Fruit fly (Drosophila melanogaster) whole organism, embryonic: ENCODE measurements around the gene Fas2.

Experiments used
- ATbp ChIP-seq: fragments of 200-800 bp; sonication (Bioruptor generic); optimal IDR thresholded peaks from 2 replicates; lab custom pipeline; 2017; ENCODE audit warnings: missing biosample characterization, mild to moderate bottlenecking, missing genetic modification characterization, missing genetic modification reagents
- BtbVII ChIP-seq: fragments of 200-800 bp; sonication (Bioruptor generic); optimal IDR thresholded peaks from 3 replicates; lab custom pipeline; 2017; ENCODE audit warnings: missing biosample characterization, mild to moderate bottlenecking, missing genetic modification characterization
- CG10654 ChIP-seq: fragments of 200-800 bp; sonication (Bioruptor generic); optimal IDR thresholded peaks from 2 replicates; lab custom pipeline; 2016; ENCODE audit warnings: missing biosample characterization, missing genetic modification characterization
- CG12299 ChIP-seq: fragments of 200-800 bp; sonication (Bioruptor generic); optimal IDR thresholded peaks from 2 replicates; lab custom pipeline; 2018; ENCODE audit warnings: missing biosample characterization, mild to moderate bottlenecking, missing genetic modification characterization
- CG1233 ChIP-seq: fragments of 200-800 bp; sonication (Bioruptor generic); optimal IDR thresholded peaks from 4 replicates; lab custom pipeline; 2018; ENCODE audit warnings: missing biosample characterization, mild to moderate bottlenecking, missing genetic modification characterization
- CG13296 ChIP-seq: fragments of 200-800 bp; sonication (Bioruptor generic); optimal IDR thresholded peaks from 3 replicates; lab custom pipeline; 2018; ENCODE audit warnings: missing biosample characterization, mild to moderate bottlenecking, missing genetic modification characterization
- CG1529 ChIP-seq: fragments of 200-800 bp; sonication (Bioruptor generic); optimal IDR thresholded peaks from 3 replicates; lab custom pipeline; 2018; ENCODE audit warnings: missing biosample characterization, missing genetic modification characterization
- CG1603 ChIP-seq: fragments of 200-800 bp; sonication (Bioruptor generic); optimal IDR thresholded peaks from 2 replicates; lab custom pipeline; 2019; ENCODE audit warnings: missing biosample characterization, mild to moderate bottlenecking, missing genetic modification characterization, moderate library complexity
- CG17359 ChIP-seq: fragments of 200-800 bp; sonication (Bioruptor generic); optimal IDR thresholded peaks from 3 replicates; lab custom pipeline; 2018; ENCODE audit warnings: missing biosample characterization, mild to moderate bottlenecking, missing genetic modification characterization, moderate library complexity
- CG17568 ChIP-seq: fragments of 200-800 bp; sonication (Bioruptor generic); optimal IDR thresholded peaks from 2 replicates; lab custom pipeline; 2018; ENCODE audit warnings: missing biosample characterization, mild to moderate bottlenecking, missing genetic modification characterization, moderate library complexity
- CG18599 ChIP-seq: fragments of 200-800 bp; sonication (Bioruptor generic); optimal IDR thresholded peaks from 3 replicates; lab custom pipeline; 2017; ENCODE audit warnings: missing biosample characterization, missing genetic modification characterization, mild to moderate bottlenecking, moderate library complexity, missing genetic modification reagents
- CG31365 ChIP-seq: fragments of 200-800 bp; sonication (Bioruptor generic); optimal IDR thresholded peaks from 2 replicates; lab custom pipeline; 2018; ENCODE audit warnings: missing biosample characterization, mild to moderate bottlenecking, missing genetic modification characterization
- CG31441 ChIP-seq: fragments of 200-800 bp; sonication (Bioruptor generic); IDR thresholded peaks from 2 replicates; pipeline ENCODE4 v1.3.6; 2022; ENCODE audit warnings: missing biosample characterization, missing genetic modification characterization
- CG33557 ChIP-seq: fragments of 200-800 bp; sonication (Bioruptor generic); optimal IDR thresholded peaks from 2 replicates; lab custom pipeline; 2019; ENCODE audit warnings: missing biosample characterization, mild to moderate bottlenecking, missing genetic modification characterization, moderate library complexity
- CG4328 ChIP-seq: fragments of 200-800 bp; sonication (Bioruptor generic); optimal IDR thresholded peaks from 3 replicates; lab custom pipeline; 2017; ENCODE audit warnings: missing biosample characterization, missing genetic modification reagents, missing genetic modification characterization
- CG4360 ChIP-seq: fragments of 200-800 bp; sonication (Bioruptor generic); IDR thresholded peaks from 2 replicates; pipeline ENCODE4 v1.3.6; 2022; ENCODE audit warnings: missing biosample characterization, missing genetic modification characterization
- CG6689 ChIP-seq: fragments of 200-800 bp; sonication (Bioruptor generic); IDR thresholded peaks from 2 replicates; pipeline ENCODE4 v1.3.6; 2022; ENCODE audit warnings: missing biosample characterization, missing genetic modification characterization
- Dbx ChIP-seq: fragments of 200-800 bp; sonication (Bioruptor generic); IDR thresholded peaks from 3 replicates; pipeline ENCODE4 v1.3.6; 2022; ENCODE audit warnings: missing biosample characterization, missing genetic modification characterization
- E2f1 ChIP-seq: fragments of 200-800 bp; sonication (Bioruptor generic); IDR thresholded peaks from 2 replicates; pipeline ENCODE4 v1.3.6; 2022; ENCODE audit warnings: missing biosample characterization, missing genetic modification characterization
- Fer1 ChIP-seq: fragments of 200-800 bp; sonication (Bioruptor generic); optimal IDR thresholded peaks from 2 replicates; lab custom pipeline; 2017; ENCODE audit warnings: missing biosample characterization, mild to moderate bottlenecking, missing genetic modification characterization
- H2.0 ChIP-seq: fragments of 200-800 bp; sonication (Bioruptor generic); IDR thresholded peaks from 2 replicates; pipeline ENCODE4 v1.3.6; 2022; ENCODE audit warnings: missing biosample characterization, missing genetic modification characterization
- HHEX ChIP-seq: fragments of 200-800 bp; sonication (Bioruptor generic); optimal IDR thresholded peaks from 3 replicates; lab custom pipeline; 2017; ENCODE audit warnings: missing biosample characterization, mild to moderate bottlenecking, missing genetic modification characterization, missing genetic modification reagents
- Kr ChIP-seq: fragments of 200-800 bp; sonication (Bioruptor generic); optimal IDR thresholded peaks from 2 replicates; lab custom pipeline; 2017; ENCODE audit warnings: missing biosample characterization, mild to moderate bottlenecking, missing genetic modification characterization
- Lhr ChIP-seq: fragments of 200-800 bp; sonication (Bioruptor generic); optimal IDR thresholded peaks from 3 replicates; lab custom pipeline; 2017; ENCODE audit warnings: mild to moderate bottlenecking, missing biosample characterization, missing genetic modification reagents, missing genetic modification characterization
- MTF-1 ChIP-seq: fragments of 200-800 bp; sonication (Bioruptor generic); optimal IDR thresholded peaks from 2 replicates; lab custom pipeline; 2018; ENCODE audit warnings: missing biosample characterization, mild to moderate bottlenecking, missing genetic modification characterization, borderline replicate concordance
- NC2α ChIP-seq: fragments of 200-800 bp; sonication (Bioruptor generic); optimal IDR thresholded peaks from 2 replicates; lab custom pipeline; 2016; ENCODE audit warnings: missing biosample characterization, missing genetic modification characterization
- Pdp1 ChIP-seq, 2 experiments: fragments of 200-800 bp; sonication (Bioruptor generic); optimal IDR thresholded peaks; 3 replicates each; lab custom pipeline; 2016; ENCODE audit warnings: missing biosample characterization in 2 of 2, missing genetic modification characterization in 2 of 2, mild to moderate bottlenecking in 1 of 2, moderate library complexity in 1 of 2
- Ptx1 ChIP-seq: fragments of 200-800 bp; sonication (Bioruptor generic); IDR thresholded peaks from 2 replicates; pipeline ENCODE4 v1.3.6; 2022; ENCODE audit warnings: missing biosample characterization, missing genetic modification characterization
- Sry-β ChIP-seq: fragments of 200-800 bp; sonication (Bioruptor generic); optimal IDR thresholded peaks from 2 replicates; lab custom pipeline; 2018; ENCODE audit warnings: missing biosample characterization, mild to moderate bottlenecking, missing genetic modification characterization, moderate library complexity
- bcd ChIP-seq: fragments of 200-800 bp; sonication (Bioruptor generic); optimal IDR thresholded peaks from 2 replicates; lab custom pipeline; 2017; ENCODE audit warnings: missing biosample characterization, mild to moderate bottlenecking, missing genetic modification characterization
- cg ChIP-seq: fragments of 200-800 bp; sonication (Bioruptor generic); optimal IDR thresholded peaks from 3 replicates; lab custom pipeline; 2019; ENCODE audit warnings: missing biosample characterization, mild to moderate bottlenecking, missing genetic modification characterization, moderate library complexity
- chif ChIP-seq, 2 experiments: fragments of 200-800 bp; sonication (Bioruptor generic); optimal IDR thresholded peaks; 3 replicates each; lab custom pipeline; 2016; ENCODE audit warnings: missing biosample characterization in 2 of 2, missing genetic modification characterization in 2 of 2
- chm ChIP-seq: fragments of 200-800 bp; sonication (Bioruptor generic); IDR thresholded peaks from 2 replicates; pipeline ENCODE4 v1.3.6; 2022; ENCODE audit warnings: missing biosample characterization, missing genetic modification characterization
- disco-r ChIP-seq: fragments of 200-800 bp; sonication (Bioruptor generic); optimal IDR thresholded peaks from 2 replicates; lab custom pipeline; 2016; ENCODE audit warnings: missing biosample characterization, missing genetic modification characterization
- ewg ChIP-seq: fragments of 200-800 bp; sonication (Bioruptor generic); optimal IDR thresholded peaks from 3 replicates; lab custom pipeline; 2017; ENCODE audit warnings: mild to moderate bottlenecking, missing biosample characterization, missing genetic modification reagents, missing genetic modification characterization
- gfzf ChIP-seq: fragments of 200-800 bp; sonication (Bioruptor generic); optimal IDR thresholded peaks from 2 replicates; lab custom pipeline; 2016; ENCODE audit warnings: missing biosample characterization, mild to moderate bottlenecking, missing genetic modification characterization, moderate library complexity
- gro ChIP-seq: fragments of 200-800 bp; sonication (Bioruptor generic); optimal IDR thresholded peaks from 2 replicates; lab custom pipeline; 2016; ENCODE audit warnings: missing biosample characterization, missing genetic modification characterization
- insv ChIP-seq, 2 experiments: fragments of 200-800 bp; sonication (Bioruptor generic); optimal IDR thresholded peaks; 3 replicates each; lab custom pipeline; 2016 to 2018; ENCODE audit warnings: missing biosample characterization in 2 of 2, missing genetic modification characterization in 2 of 2
- maf-S ChIP-seq: fragments of 200-800 bp; sonication (Bioruptor generic); optimal IDR thresholded peaks from 2 replicates; lab custom pipeline; 2016; ENCODE audit warnings: missing biosample characterization, missing genetic modification characterization
- nerfin-1 ChIP-seq: fragments of 200-800 bp; sonication (Bioruptor generic); optimal IDR thresholded peaks from 3 replicates; lab custom pipeline; 2019; ENCODE audit warnings: missing biosample characterization, mild to moderate bottlenecking, missing genetic modification characterization, moderate library complexity
- nerfin-2 ChIP-seq: fragments of 200-800 bp; sonication (Bioruptor generic); IDR thresholded peaks from 2 replicates; pipeline ENCODE4 v1.3.6; 2022; ENCODE audit warnings: missing biosample characterization, missing genetic modification characterization; ENCODE audit not compliant: partially characterized antibody
- odd ChIP-seq: fragments of 200-800 bp; sonication (Bioruptor generic); optimal IDR thresholded peaks from 2 replicates; lab custom pipeline; 2017; ENCODE audit warnings: missing biosample characterization, mild to moderate bottlenecking, missing genetic modification characterization
- otp ChIP-seq: fragments of 200-800 bp; sonication (Bioruptor generic); IDR thresholded peaks from 3 replicates; pipeline ENCODE4, ENCODE4 v1.3.6; 2022; ENCODE audit warnings: missing biosample characterization, missing genetic modification characterization
- pan ChIP-seq, 4 experiments: fragments of >200 bp in 3 of 4; fragments of 200-800 bp in 1 of 4; sonication (Bioruptor generic) in 1 of 4; optimal IDR thresholded peaks in 3 of 4; IDR thresholded peaks in 1 of 4; 2 replicates each; pipeline versions ENCODE4 v1.3.6 to Lab custom; 2017 to 2022; ENCODE audit warnings: missing biosample characterization in 2 of 4, missing genetic modification characterization in 2 of 4, mixed read lengths in 1 of 4
- salm ChIP-seq: fragments of 200-800 bp; sonication (Bioruptor generic); optimal IDR thresholded peaks from 2 replicates; lab custom pipeline; 2018; ENCODE audit warnings: missing biosample characterization, mild to moderate bottlenecking, missing genetic modification characterization
- sim ChIP-seq: fragments of 200-800 bp; sonication (Bioruptor generic); IDR thresholded peaks from 2 replicates; pipeline ENCODE4 v1.3.6; 2022; ENCODE audit warnings: missing biosample characterization, missing genetic modification characterization
- stwl ChIP-seq: fragments of 200-800 bp; sonication (Bioruptor generic); optimal IDR thresholded peaks from 3 replicates; lab custom pipeline; 2018; ENCODE audit warnings: missing biosample characterization, mild to moderate bottlenecking, missing genetic modification characterization, moderate library complexity
- zfh1 ChIP-seq: fragments of 200-800 bp; sonication (Bioruptor generic); IDR thresholded peaks from 3 replicates; pipeline ENCODE4 v1.3.6; 2022; ENCODE audit warnings: missing biosample characterization, missing genetic modification characterization

Gene Fas2

DNA sequence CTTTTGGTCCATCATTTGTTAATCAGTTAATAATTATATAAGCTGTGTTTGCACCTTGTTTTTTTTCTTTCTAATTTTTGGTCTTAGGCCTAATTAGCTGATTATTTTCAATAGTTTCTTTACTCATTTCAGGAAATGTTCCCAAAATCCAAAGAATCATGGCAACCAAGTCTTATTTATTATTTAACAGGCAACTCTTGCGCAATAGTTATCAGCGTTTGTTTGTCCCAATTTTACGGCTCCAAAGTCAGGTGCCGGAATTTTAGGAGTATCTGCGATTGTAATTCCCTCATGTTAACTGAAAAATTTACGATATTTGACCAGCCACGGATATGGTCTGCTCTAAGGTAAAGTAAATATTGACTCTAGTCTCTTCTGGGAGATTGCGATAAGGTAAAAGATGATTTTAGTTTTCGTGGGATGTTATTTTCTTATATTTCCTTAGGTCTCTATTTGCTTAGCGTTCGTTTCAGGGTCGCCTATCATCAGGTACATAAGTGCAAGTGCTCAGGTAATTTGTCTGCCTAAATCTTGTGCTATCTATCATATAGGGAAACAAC, 3.6 kb downstream of the Fas2 start (continued):
- TF ChIP-seq Pdp1 (GFP tag; optimal IDR thresholded peaks at IDR 0.05; lab: Kevin White, UChicago) (peak; percentile 10 to 90), NC2α (peak; percentile 9), CG33557 (GFP tag; lab: Kevin White, UChicago) (peak; percentile 52), H2.0 (no peak), CG4328 (GFP tag; lab: Kevin White, UChicago) (peak; percentile 61), CG1529 (GFP tag; lab: Kevin White, UChicago) (peak; percentile 32), insv (GFP tag; optimal IDR thresholded peaks at IDR 0.05; lab: Kevin White, UChicago) (no peak), nerfin-2 (no peak), MTF-1 (GFP tag; lab: Kevin White, UChicago) (peak; percentile 72), gro (GFP tag; lab: Kevin White, UChicago) (peak; percentile 48), odd (GFP tag; lab: Kevin White, UChicago) (peak; percentile 59), stwl (tag; lab: Kevin White, UChicago) (peak; percentile 8), CG1233 (GFP tag; lab: Kevin White, UChicago) (peak; percentile 71), otp (GFP tag; lab: Robert Waterston, UW) (0 out of 3 replicates have a peak, but pooled peaks have one; percentile 20), CG12299 (tag; lab: Kevin White, UChicago) (peak; percentile 53), salm (tag; lab: Kevin White, UChicago) (peak; percentile 40), Fer1 (GFP tag; lab: Kevin White, UChicago) (peak; percentile 77), CG31365 (peak; percentile 38), Ptx1 (no peak), CG10654 (GFP tag; lab: Kevin White, UChicago) (no peak), chm (GFP tag; lab: Robert Waterston, UW) (0 out of 2 replicates have a peak, but pooled peaks have one; percentile 8), CG4360 (GFP tag; lab: Robert Waterston, UW) (no peak), pan (optimal IDR thresholded peaks at IDR 0.05; lab: Kevin White, UChicago) (no peak), pan (GFP tag; optimal IDR thresholded peaks at IDR 0.05 in 1 of 2, IDR thresholded peaks at IDR 0.05 in 1 of 2) (no peak), CG31441 (GFP tag; lab: Robert Waterston, UW) (peak; percentile 37; the same call in 1 of the 2 replicates), CG6689 (GFP tag; lab: Robert Waterston, UW) (no peak), CG13296 (GFP tag; lab: Kevin White, UChicago) (peak; percentile 67), bcd (GFP tag; lab: Kevin White, UChicago) (no peak), Lhr (GFP tag; lab: Kevin White, UChicago) (peak; percentile 21), gfzf (GFP tag; lab: Kevin White, UChicago) (no peak), maf-S (GFP tag; lab: Kevin White, UChicago) (peak; percentile 4), Dbx (0 out of 3 replicates have a peak, but pooled peaks have one; percentile 27), E2f1 (GFP tag; lab: Robert Waterston, UW) (no peak), CG1603 (tag; lab: Kevin White, UChicago) (peak; percentile 32), Kr (GFP tag; lab: Kevin White, UChicago) (peak; percentile 30), cg (GFP tag; lab: Kevin White, UChicago) (no peak), ATbp (GFP tag; lab: Kevin White, UChicago) (peak; percentile 75), disco-r (GFP tag; lab: Kevin White, UChicago) (peak; percentile 26), sim (GFP tag; lab: Robert Waterston, UW) (no peak), chif (GFP tag; optimal IDR thresholded peaks at IDR 0.05; lab: Kevin White, UChicago) (no peak), CG18599 (peak; percentile 75), HHEX (GFP tag; lab: Kevin White, UChicago) (peak; percentile 73), zfh1 (GFP tag; lab: Robert Waterston, UW) (0 out of 3 replicates have a peak, but pooled peaks have one; percentile 36), BtbVII (GFP tag; lab: Kevin White, UChicago) (peak; percentile 70), Sry-β (GFP tag; lab: Kevin White, UChicago) (no peak), ewg (GFP tag; lab: Kevin White, UChicago) (no peak), CG17568 (GFP tag; lab: Kevin White, UChicago) (peak; percentile 80), nerfin-1 (peak; percentile 13), CG17359 (peak; percentile 51)
